Fruit fly (Drosophila melanogaster): ENCODE measurements around the gene Sxl.

Sxl gene

dm6 chrX:7094861-7095260 is 3.0 kb downstream of the Sxl start (continued):
- 0 out of 2 replicates have a peak, but pooled peaks have one; percentile 25 for TF ChIP-seq vvl (GFP tag; IDR thresholded peaks at IDR 0.05)
- peak; percentile 74; the same call in 1 of the 3 replicates for TF ChIP-seq ci (GFP tag; IDR thresholded peaks at IDR 0.05)
- peak; percentile 36 for TF ChIP-seq Sox100B (GFP tag; optimal IDR thresholded peaks at IDR 0.05)
- no peak for TF ChIP-seq cad (GFP tag; optimal IDR thresholded peaks at IDR 0.05)
- peak; percentile 50 for TF ChIP-seq CG31441 (GFP tag; IDR thresholded peaks at IDR 0.05)
- peak; percentile 23 for TF ChIP-seq CG4707 (GFP tag; optimal IDR thresholded peaks at IDR 0.05)
- peak; percentile 1 for TF ChIP-seq HHEX (GFP tag; optimal IDR thresholded peaks at IDR 0.05)
- peak; percentile 46 for TF ChIP-seq unpg (GFP tag; optimal IDR thresholded peaks at IDR 0.05)
- TF ChIP-seq Xbp1 (GFP tag; optimal IDR thresholded peaks at IDR 0.05): peak; percentile 53
- peak; percentile 36 for TF ChIP-seq CG1602 (GFP tag; optimal IDR thresholded peaks at IDR 0.05)
- TF ChIP-seq Sox102F (GFP tag; optimal IDR thresholded peaks at IDR 0.05): peak; percentile 83
- TF ChIP-seq salm (tag; optimal IDR thresholded peaks at IDR 0.05): peak; percentile 3
- peak; percentile 74 for TF ChIP-seq phol (tag; optimal IDR thresholded peaks at IDR 0.05)
- peak; percentile 12 for TF ChIP-seq tio (GFP tag; optimal IDR thresholded peaks at IDR 0.05)
- TF ChIP-seq Gug (GFP tag; IDR thresholded peaks at IDR 0.05): no peak
- TF ChIP-seq CG2129 (GFP tag; IDR thresholded peaks at IDR 0.05; ENCODE audit: partially characterized antibody): no peak
- TF ChIP-seq ewg (GFP tag; optimal IDR thresholded peaks at IDR 0.05): peak; percentile 31
- TF ChIP-seq zen (tag; optimal IDR thresholded peaks at IDR 0.05): peak; percentile 11
- 0 out of 2 replicates have a peak, but pooled peaks have one; percentile 10 for TF ChIP-seq E2f1 (GFP tag; IDR thresholded peaks at IDR 0.05)
- no peak for TF ChIP-seq odd (GFP tag; optimal IDR thresholded peaks at IDR 0.05)
- peak; percentile 49 for TF ChIP-seq CG7839 (tag; optimal IDR thresholded peaks at IDR 0.05)
- TF ChIP-seq slbo (GFP tag; IDR thresholded peaks at IDR 0.05): peak; percentile 34; the same call in 1 of the 2 replicates
- peak; percentile 68 for TF ChIP-seq CG2678 (tag; optimal IDR thresholded peaks at IDR 0.05)
- peak; percentile 61 for TF ChIP-seq D19A (tag; optimal IDR thresholded peaks at IDR 0.05)
- TF ChIP-seq Asciz (GFP tag; optimal IDR thresholded peaks at IDR 0.05): peak; percentile 46
- peak; percentile 45 for TF ChIP-seq CoRest (tag; optimal IDR thresholded peaks at IDR 0.05)
- no peak for TF ChIP-seq CG43689 (GFP tag; IDR thresholded peaks at IDR 0.05)
- no peak for TF ChIP-seq CG31224 (GFP tag; IDR thresholded peaks at IDR 0.05)
- TF ChIP-seq Oli (tag; optimal IDR thresholded peaks at IDR 0.05): peak; percentile 51
- peak; percentile 36 for TF ChIP-seq CG13424 (tag; optimal IDR thresholded peaks at IDR 0.05)
- peak; percentile 55 for TF ChIP-seq sisA (GFP tag; IDR thresholded peaks at IDR 0.05)
- no peak for TF ChIP-seq CG32532 (GFP tag; IDR thresholded peaks at IDR 0.05)
- peak; percentile 43; the same call in 1 of the 2 replicates for TF ChIP-seq Ptx1 (GFP tag; IDR thresholded peaks at IDR 0.05)
- TF ChIP-seq az2 (GFP tag; optimal IDR thresholded peaks at IDR 0.05): peak; percentile 32
- peak; percentile 52 for TF ChIP-seq CG18262 (tag; optimal IDR thresholded peaks at IDR 0.05)
- peak; percentile 81 for TF ChIP-seq sens (GFP tag)
- TF ChIP-seq dmrt99B (tag; optimal IDR thresholded peaks at IDR 0.05): peak; percentile 67
- peak; percentile 36 for TF ChIP-seq CG10366 (GFP tag; IDR thresholded peaks at IDR 0.05)
- TF ChIP-seq Dek (tag; optimal IDR thresholded peaks at IDR 0.05): peak; percentile 3
- peak; percentile 59 for TF ChIP-seq fd96Cb (tag; optimal IDR thresholded peaks at IDR 0.05)
- TF ChIP-seq CG9437 (GFP tag; optimal IDR thresholded peaks at IDR 0.05): peak; percentile 24
- TF ChIP-seq CG4617 (GFP tag; optimal IDR thresholded peaks at IDR 0.05; ENCODE audit: borderline replicate concordance): peak; percentile 29
- peak; percentile 1 for TF ChIP-seq Med (GFP tag)
- peak; percentile 49 for TF ChIP-seq CG17385 (GFP tag; optimal IDR thresholded peaks at IDR 0.05)
- TF ChIP-seq CG2199 (GFP tag; IDR thresholded peaks at IDR 0.05): 0 out of 3 replicates have a peak, but pooled peaks have one; percentile 34
- peak; percentile 31 for TF ChIP-seq CG2712 (tag; optimal IDR thresholded peaks at IDR 0.05)
- peak; percentile 11 for TF ChIP-seq CG12104 (GFP tag; optimal IDR thresholded peaks at IDR 0.05)
- TF ChIP-seq dimm (GFP tag; IDR thresholded peaks at IDR 0.05): no peak
- peak; percentile 66 for TF ChIP-seq nmo (GFP tag; optimal IDR thresholded peaks at IDR 0.05)
- peak; percentile 14 for TF ChIP-seq dmrt11E (tag; optimal IDR thresholded peaks at IDR 0.05)
